Fruit fly (Drosophila melanogaster) whole organism, adult: ENCODE results near the gene CG14210.

Source experiments
- CG11617 ChIP-seq: fragments of 200-800 bp; sonication (Bioruptor generic); optimal IDR thresholded peaks from 2 replicates; lab custom pipeline; 2017; ENCODE audit warnings: mild to moderate bottlenecking, missing biosample characterization, missing genetic modification reagents, missing genetic modification characterization
- CG12768 ChIP-seq: fragments of 200-800 bp; sonication (Bioruptor generic); optimal IDR thresholded peaks from 2 replicates; lab custom pipeline; 2017; ENCODE audit warnings: missing biosample characterization, missing genetic modification characterization, mild to moderate bottlenecking, moderate library complexity, missing genetic modification reagents
- CG14711 ChIP-seq: fragments of 200-800 bp; sonication (Bioruptor generic); optimal IDR thresholded peaks from 2 replicates; lab custom pipeline; 2018; ENCODE audit warnings: missing biosample characterization, mild to moderate bottlenecking, missing genetic modification characterization, moderate library complexity
- CG1620 ChIP-seq: fragments of 200-800 bp; sonication (Bioruptor generic); optimal IDR thresholded peaks from 2 replicates; lab custom pipeline; 2016; ENCODE audit warnings: missing biosample characterization, missing genetic modification characterization
- CG33017 ChIP-seq: fragments of 200-800 bp; sonication (Bioruptor generic); optimal IDR thresholded peaks from 2 replicates; lab custom pipeline; 2018; ENCODE audit warnings: missing biosample characterization, mild to moderate bottlenecking, missing genetic modification characterization, moderate library complexity
- CG5204 ChIP-seq: fragments of 200-800 bp; sonication (Bioruptor generic); optimal IDR thresholded peaks from 2 replicates; lab custom pipeline; 2016; ENCODE audit warnings: missing biosample characterization, missing genetic modification characterization
- CG7045 ChIP-seq: fragments of 200-800 bp; sonication (Bioruptor generic); optimal IDR thresholded peaks from 2 replicates; lab custom pipeline; 2017; ENCODE audit warnings: missing biosample characterization, mild to moderate bottlenecking, missing genetic modification characterization
- CG7101 ChIP-seq: fragments of 200-800 bp; sonication (Bioruptor generic); optimal IDR thresholded peaks from 2 replicates; lab custom pipeline; 2018; ENCODE audit warnings: missing biosample characterization, mild to moderate bottlenecking, missing genetic modification characterization, moderate library complexity
- Clk ChIP-seq: fragments of 200-800 bp; sonication (Bioruptor generic); optimal IDR thresholded peaks from 2 replicates; lab custom pipeline; 2017; ENCODE audit warnings: missing biosample characterization, missing genetic modification characterization
- Crg-1 ChIP-seq: fragments of 200-800 bp; sonication (Bioruptor generic); optimal IDR thresholded peaks from 2 replicates; lab custom pipeline; 2016; ENCODE audit warnings: missing biosample characterization, missing genetic modification characterization
- Hr96 ChIP-seq: fragments of 200-800 bp; sonication (Bioruptor generic); optimal IDR thresholded peaks from 2 replicates; lab custom pipeline; 2016; ENCODE audit warnings: missing biosample characterization, missing genetic modification characterization
- Mnt ChIP-seq: fragments of 200-800 bp; sonication (Bioruptor generic); optimal IDR thresholded peaks from 2 replicates; lab custom pipeline; 2016; ENCODE audit warnings: missing biosample characterization, mild to moderate bottlenecking, missing genetic modification characterization
- bab1 ChIP-seq: fragments of 200-800 bp; sonication (Bioruptor generic); optimal IDR thresholded peaks from 3 replicates; lab custom pipeline; 2019; ENCODE audit warnings: missing biosample characterization, mild to moderate bottlenecking, missing genetic modification characterization, moderate library complexity
- cic ChIP-seq: fragments of 200-800 bp; sonication (Bioruptor generic); optimal IDR thresholded peaks from 2 replicates; lab custom pipeline; 2017; ENCODE audit warnings: missing biosample characterization, mild to moderate bottlenecking, missing genetic modification characterization, moderate library complexity
- cnc ChIP-seq, 2 experiments: fragments of >200 bp; optimal IDR thresholded peaks; 2 replicates each; lab custom pipeline; 2017
- kay ChIP-seq: fragments of 200-800 bp; sonication (Bioruptor generic); peaks from one replicate; lab custom pipeline; 2016; ENCODE audit warnings: missing biosample characterization, missing genetic modification characterization, borderline replicate concordance
- ovo ChIP-seq: fragments of 200-800 bp; sonication (Bioruptor generic); optimal IDR thresholded peaks from 2 replicates; lab custom pipeline; 2016; ENCODE audit warnings: missing biosample characterization, missing genetic modification characterization
- pad ChIP-seq: fragments of 200-800 bp; sonication (Bioruptor generic); optimal IDR thresholded peaks from 3 replicates; lab custom pipeline; 2017; ENCODE audit warnings: missing biosample characterization, missing genetic modification characterization, mild to moderate bottlenecking, moderate library complexity, missing genetic modification reagents
- tj ChIP-seq: fragments of 200-800 bp; sonication (Bioruptor generic); optimal IDR thresholded peaks from 3 replicates; lab custom pipeline; 2017; ENCODE audit warnings: missing biosample characterization, mild to moderate bottlenecking, missing genetic modification characterization, moderate library complexity
- toe ChIP-seq: fragments of 200-800 bp; sonication (Bioruptor generic); optimal IDR thresholded peaks from 2 replicates; lab custom pipeline; 2016; ENCODE audit warnings: missing biosample characterization, missing genetic modification characterization

The CG14210 gene

dm6 chrX:19637002-19637420 is 21.0 kb downstream of the CG14210 start:
- TF ChIP-seq bab1 = peak; percentile 27
- peak; percentile 4 for TF ChIP-seq CG12768 (GFP tag; lab: Kevin White, UChicago)
- TF ChIP-seq Hr96 (GFP tag; lab: Kevin White, UChicago) = no peak
- TF ChIP-seq cnc (optimal IDR thresholded peaks at IDR 0.05; lab: Kevin White, UChicago) = no peak
- TF ChIP-seq CG33017 = peak; percentile 19
- peak; percentile 13 for TF ChIP-seq CG7101 (tag; lab: Kevin White, UChicago)
- TF ChIP-seq tj (GFP tag; lab: Kevin White, UChicago) = peak; percentile 5
- TF ChIP-seq kay (GFP tag; lab: Kevin White, UChicago) = no peak
- peak; percentile 9 for TF ChIP-seq CG11617 (GFP tag; lab: Kevin White, UChicago)
- TF ChIP-seq pad (GFP tag; lab: Kevin White, UChicago) = peak; percentile 98
- TF ChIP-seq Clk (GFP tag; lab: Kevin White, UChicago) = no peak
- peak; percentile 4 for TF ChIP-seq CG1620 (GFP tag; lab: Kevin White, UChicago)
- peak; percentile 50 for TF ChIP-seq Mnt (GFP tag; lab: Kevin White, UChicago)
- peak; percentile 6 for TF ChIP-seq cic (GFP tag; lab: Kevin White, UChicago)
- peak; percentile 71 for TF ChIP-seq CG14711 (tag; lab: Kevin White, UChicago)

dm6 chrX:19637434-19638327 is 21.7 kb downstream of the CG14210 start:
- TF ChIP-seq CG5204 (no peak), Crg-1 (GFP tag; lab: Kevin White, UChicago) (no peak), CG12768 (GFP tag; lab: Kevin White, UChicago) (no peak), CG1620 (GFP tag; lab: Kevin White, UChicago) (no peak), tj (GFP tag; lab: Kevin White, UChicago) (peak; percentile 26), CG33017 (no peak), pad (GFP tag; lab: Kevin White, UChicago) (peak; percentile 96), Clk (GFP tag; lab: Kevin White, UChicago) (no peak), Mnt (GFP tag; lab: Kevin White, UChicago) (peak; percentile 4), CG7101 (tag; lab: Kevin White, UChicago) (peak; percentile 26), toe (GFP tag; lab: Kevin White, UChicago) (no peak), CG11617 (GFP tag; lab: Kevin White, UChicago) (no peak), kay (GFP tag; lab: Kevin White, UChicago) (no peak), bab1 (peak; percentile 48), cnc (optimal IDR thresholded peaks at IDR 0.05; lab: Kevin White, UChicago) (no peak), cic (GFP tag; lab: Kevin White, UChicago) (no peak), ovo (GFP tag; lab: Kevin White, UChicago) (no peak), Hr96 (GFP tag; lab: Kevin White, UChicago) (no peak)

- no peak for TF ChIP-seq bab1
- no peak for TF ChIP-seq CG12768 (GFP tag; lab: Kevin White, UChicago)
- TF ChIP-seq Clk (GFP tag; lab: Kevin White, UChicago) = no peak
- TF ChIP-seq CG7045 = no peak
- no peak for TF ChIP-seq CG14711 (tag; lab: Kevin White, UChicago)
These were observed 22.4 kb downstream of the CG14210 start, which contains the start of gene Rcd-1 for dm6 chrX:19638328-19638940. Gene Rcd-1, plus strand, starts transcription at chrX:19638767.

dm6 chrX:19640707-19641248 is 24.8 kb downstream of the CG14210 start:
- TF ChIP-seq CG7101 (tag; lab: Kevin White, UChicago) (no peak), bab1 (peak; percentile 24), ovo (GFP tag; lab: Kevin White, UChicago) (no peak), pad (GFP tag; lab: Kevin White, UChicago) (peak; percentile 70), Mnt (GFP tag; lab: Kevin White, UChicago) (no peak)

- peak; percentile 65 for TF ChIP-seq CG1620 (GFP tag; lab: Kevin White, UChicago)
- TF ChIP-seq cic (GFP tag; lab: Kevin White, UChicago) = no peak
- TF ChIP-seq CG11617 (GFP tag; lab: Kevin White, UChicago) = peak; percentile 18
- peak; percentile 41 for TF ChIP-seq tj (GFP tag; lab: Kevin White, UChicago)
- peak; percentile 55 for TF ChIP-seq bab1
- TF ChIP-seq ovo (GFP tag; lab: Kevin White, UChicago) = peak; percentile 95
- TF ChIP-seq pad (GFP tag; lab: Kevin White, UChicago) = peak; percentile 39
- no peak for TF ChIP-seq cnc (optimal IDR thresholded peaks at IDR 0.05; lab: Kevin White, UChicago)
- TF ChIP-seq CG7101 (tag; lab: Kevin White, UChicago) = peak; percentile 40
- peak; percentile 1 for TF ChIP-seq CG12768 (GFP tag; lab: Kevin White, UChicago)
- no peak for TF ChIP-seq kay (GFP tag; lab: Kevin White, UChicago)
- no peak for TF ChIP-seq CG33017
- TF ChIP-seq Mnt (GFP tag; lab: Kevin White, UChicago) = peak; percentile 31
- TF ChIP-seq CG5204 = no peak
These were observed 27.0 kb downstream of the CG14210 start, which contains the start of the genes CG12237 and Sec61gamma for dm6 chrX:19642819-19643504. Gene CG12237, minus strand, starts transcription at chrX:19642869. Gene Sec61gamma, plus strand, starts transcription at chrX:19643327.
